Worm (Caenorhabditis elegans) whole organism, young adult: ENCODE measurements around the gene D1044.6.

ENCODE experiments used
- B0336.3 ChIP-seq: fragments of 200-800 bp; sonication (Bioruptor generic); IDR thresholded peaks from 2 replicates; pipeline ENCODE4 v1.3.6; 2022; ENCODE audit warnings: missing genetic modification characterization, missing compliant biosample characterization
- D2030.7 ChIP-seq: fragments of 200-800 bp; sonication (Bioruptor generic); IDR thresholded peaks from 2 replicates; pipeline ENCODE4 v1.3.6; 2022; ENCODE audit warnings: missing genetic modification reagents, missing genetic modification characterization, missing compliant biosample characterization
- F10E7.11 ChIP-seq: sonication (generic microtip); optimal IDR thresholded peaks from 2 replicates; lab custom pipeline; 2017; ENCODE audit warnings: mild to moderate bottlenecking, missing genetic modification characterization, moderate library complexity, missing compliant biosample characterization
- F55B11.4 ChIP-seq: sonication (generic microtip); optimal IDR thresholded peaks from 2 replicates; lab custom pipeline; 2016; ENCODE audit warnings: missing compliant biosample characterization, missing genetic modification characterization, borderline replicate concordance; ENCODE audit not compliant: insufficient read depth
- K11D2.4 ChIP-seq: fragments of 200-800 bp; sonication (Bioruptor generic); IDR thresholded peaks from 2 replicates; pipeline ENCODE4 v1.3.6; 2022; ENCODE audit warnings: missing genetic modification reagents, missing genetic modification characterization, missing compliant biosample characterization
- Y79H2A.3 ChIP-seq: fragments of 200-800 bp; sonication (Bioruptor generic); conservative IDR thresholded peaks from 2 replicates; pipeline ENCODE4 v1.3.6; 2022; ENCODE audit warnings: missing genetic modification reagents, missing genetic modification characterization, missing compliant biosample characterization
- aptf-3 ChIP-seq: fragments of 200-800 bp; sonication (Bioruptor generic); IDR thresholded peaks from 2 replicates; pipeline ENCODE4 v1.3.6; 2022; ENCODE audit warnings: missing genetic modification characterization, missing compliant biosample characterization
- atf-7 ChIP-seq: sonication (generic microtip); optimal IDR thresholded peaks from 2 replicates; lab custom pipeline; 2017; ENCODE audit warnings: mild to moderate bottlenecking, missing genetic modification characterization, missing compliant biosample characterization
- attf-5 ChIP-seq: fragments of 200-800 bp; sonication (Bioruptor generic); optimal IDR thresholded peaks from 2 replicates; lab custom pipeline; 2018; ENCODE audit warnings: mild to moderate bottlenecking, missing genetic modification characterization, missing compliant biosample characterization
- cebp-1 ChIP-seq, 2 experiments: fragments of 200-800 bp in 1 of 2; sonication (Bioruptor generic) in 1 of 2; sonication (generic microtip) in 1 of 2; IDR thresholded peaks in 1 of 2; optimal IDR thresholded peaks in 1 of 2; 2 replicates each; pipeline versions ENCODE4 v1.3.6 to Lab custom; 2017 to 2022; ENCODE audit warnings: missing compliant biosample characterization in 2 of 2, missing genetic modification characterization in 2 of 2, mild to moderate bottlenecking in 1 of 2, missing genetic modification reagents in 1 of 2, moderate library complexity in 1 of 2
- ceh-58 ChIP-seq: fragments of 200-800 bp; sonication (Bioruptor generic); IDR thresholded peaks from 2 replicates; pipeline ENCODE4 v1.3.6; 2022; ENCODE audit warnings: missing genetic modification characterization, missing compliant biosample characterization
- ceh-79 ChIP-seq: sonication (generic microtip); optimal IDR thresholded peaks from 2 replicates; lab custom pipeline; 2017; ENCODE audit warnings: mild to moderate bottlenecking, missing genetic modification characterization, missing compliant biosample characterization
- ceh-91 ChIP-seq: fragments of 200-800 bp; sonication (Bioruptor generic); IDR thresholded peaks from 2 replicates; pipeline ENCODE4 v1.3.6; 2022; ENCODE audit warnings: missing genetic modification reagents, missing genetic modification characterization, missing compliant biosample characterization
- chd-7 ChIP-seq: sonication (generic microtip); optimal IDR thresholded peaks from 2 replicates; lab custom pipeline; 2016; ENCODE audit warnings: mild to moderate bottlenecking, missing genetic modification characterization, moderate library complexity, missing compliant biosample characterization
- die-1 ChIP-seq: sonication (generic microtip); optimal IDR thresholded peaks from 2 replicates; lab custom pipeline; 2016; ENCODE audit warnings: missing genotype, mild to moderate bottlenecking, missing genetic modification characterization, missing compliant biosample characterization
- dox-1 ChIP-seq: fragments of 200-800 bp; sonication (Bioruptor generic); IDR thresholded peaks from 2 replicates; pipeline ENCODE4 v1.3.6; 2022; ENCODE audit warnings: missing genetic modification reagents, missing genetic modification characterization, missing compliant biosample characterization
- efl-1 ChIP-seq: fragments of 150-350 bp; optimal IDR thresholded peaks from 2 replicates; lab custom pipeline; 2014; ENCODE audit warnings: missing biosample characterization, missing genetic modification reagents, missing genetic modification characterization
- egl-44 ChIP-seq: fragments of 200-800 bp; sonication (Bioruptor generic); IDR thresholded peaks from 2 replicates; pipeline ENCODE4 v1.3.6; 2022; ENCODE audit warnings: missing genetic modification reagents, missing genetic modification characterization, missing compliant biosample characterization
- ets-4 ChIP-seq: fragments of 200-800 bp; sonication (Bioruptor generic); optimal IDR thresholded peaks from 2 replicates; lab custom pipeline; 2018; ENCODE audit warnings: mild to moderate bottlenecking, missing genetic modification characterization, missing compliant biosample characterization
- him-1 ChIP-seq: sonication (generic microtip); optimal IDR thresholded peaks from 2 replicates; lab custom pipeline; 2016; ENCODE audit warnings: missing genotype, missing genetic modification reagents, missing genetic modification characterization, missing compliant biosample characterization
- hmg-20 ChIP-seq: fragments of 200-800 bp; sonication (Bioruptor generic); IDR thresholded peaks from 2 replicates; pipeline ENCODE4 v1.3.6; 2022; ENCODE audit warnings: missing genetic modification reagents, missing genetic modification characterization, missing compliant biosample characterization
- hrde-1 ChIP-seq: sonication (generic microtip); optimal IDR thresholded peaks from 2 replicates; lab custom pipeline; 2016; ENCODE audit warnings: missing genetic modification characterization, mild to moderate bottlenecking, missing compliant biosample characterization, moderate library complexity, missing genotype, missing genetic modification reagents, borderline replicate concordance
- hsf-1 ChIP-seq: fragments of 200-800 bp; sonication (Bioruptor generic); IDR thresholded peaks from 2 replicates; pipeline ENCODE4 v1.3.6; 2022; ENCODE audit warnings: missing genetic modification reagents, missing genetic modification characterization, missing compliant biosample characterization
- let-526 ChIP-seq: fragments of 200-800 bp; sonication (Bioruptor generic); IDR thresholded peaks from 2 replicates; pipeline ENCODE4 v1.3.6; 2022; ENCODE audit warnings: missing genetic modification reagents, missing genetic modification characterization, missing compliant biosample characterization
- lin-35 ChIP-seq, 3 experiments: fragments of 150-350 bp in 2 of 3; sonication (generic microtip) in 1 of 3; optimal IDR thresholded peaks; 2 replicates each; lab custom pipeline; 2014 to 2018; ENCODE audit warnings: missing biosample characterization in 3 of 3, missing genetic modification characterization in 3 of 3, missing genetic modification reagents in 3 of 3
- lin-54 ChIP-seq: fragments of 200-800 bp; sonication (Bioruptor generic); optimal IDR thresholded peaks from 2 replicates; lab custom pipeline; 2018; ENCODE audit warnings: mild to moderate bottlenecking, missing genetic modification characterization, missing compliant biosample characterization
- lir-1 ChIP-seq: fragments of 200-800 bp; sonication (Bioruptor generic); conservative IDR thresholded peaks from 2 replicates; pipeline ENCODE4 v1.3.6; 2022; ENCODE audit warnings: missing genetic modification reagents, missing genetic modification characterization, missing compliant biosample characterization
- lsy-27 ChIP-seq: sonication (generic microtip); optimal IDR thresholded peaks from 2 replicates; lab custom pipeline; 2017; ENCODE audit warnings: missing genetic modification characterization, mild to moderate bottlenecking, missing compliant biosample characterization, antibody characterized with exemption, missing genotype, borderline replicate concordance; ENCODE audit not compliant: insufficient read depth
- madf-8 ChIP-seq: fragments of 200-800 bp; sonication (Bioruptor generic); conservative IDR thresholded peaks from 2 replicates; pipeline ENCODE4 v1.3.6; 2022; ENCODE audit warnings: missing genetic modification reagents, missing genetic modification characterization, missing compliant biosample characterization
- mxl-1 ChIP-seq: sonication (generic microtip); optimal IDR thresholded peaks from 2 replicates; lab custom pipeline; 2016; ENCODE audit warnings: missing genetic modification characterization, missing compliant biosample characterization
- nfyb-1 ChIP-seq: fragments of 200-800 bp; sonication (Bioruptor generic); IDR thresholded peaks from 2 replicates; pipeline ENCODE4 v1.3.6; 2022; ENCODE audit warnings: missing genetic modification reagents, missing genetic modification characterization, missing compliant biosample characterization
- nhr-120 ChIP-seq: fragments of 200-800 bp; sonication (Bioruptor generic); IDR thresholded peaks from 2 replicates; pipeline ENCODE4 v1.3.6; 2022; ENCODE audit warnings: missing genetic modification characterization, missing compliant biosample characterization
- nhr-179 ChIP-seq: sonication (generic microtip); optimal IDR thresholded peaks from 2 replicates; lab custom pipeline; 2016; ENCODE audit warnings: mild to moderate bottlenecking, missing genetic modification characterization, missing compliant biosample characterization
- nhr-90 ChIP-seq: sonication (generic microtip); optimal IDR thresholded peaks from 2 replicates; lab custom pipeline; 2016; ENCODE audit warnings: missing genotype, mild to moderate bottlenecking, missing genetic modification characterization, missing compliant biosample characterization
- pbrm-1 ChIP-seq: fragments of 200-800 bp; sonication (Bioruptor generic); IDR thresholded peaks from 2 replicates; pipeline ENCODE4 v1.3.6; 2022; ENCODE audit warnings: missing genetic modification reagents, missing genetic modification characterization, missing compliant biosample characterization
- repo-1 ChIP-seq: sonication (generic microtip); optimal IDR thresholded peaks from 2 replicates; lab custom pipeline; 2017; ENCODE audit warnings: mild to moderate bottlenecking, missing genetic modification characterization, missing compliant biosample characterization
- rpc-1 ChIP-seq, 2 experiments: fragments of 150-350 bp in 1 of 2; sonication (generic microtip) in 1 of 2; optimal IDR thresholded peaks; 2 replicates each; lab custom pipeline; 2014 to 2018; ENCODE audit warnings: missing biosample characterization in 1 of 2, missing genetic modification characterization in 1 of 2, missing genetic modification reagents in 1 of 2, missing genotype in 1 of 2
- sdz-38 ChIP-seq: sonication (generic microtip); optimal IDR thresholded peaks from 2 replicates; lab custom pipeline; 2016; ENCODE audit warnings: missing genotype, missing genetic modification characterization, missing compliant biosample characterization
- snpc-1.1 ChIP-seq: sonication (generic microtip); optimal IDR thresholded peaks from 2 replicates; lab custom pipeline; 2017; ENCODE audit warnings: missing genetic modification characterization, mild to moderate bottlenecking, missing compliant biosample characterization, antibody characterized with exemption, moderate library complexity, missing genotype, missing genetic modification reagents; ENCODE audit not compliant: insufficient read depth
- somi-1 ChIP-seq: fragments of 200-800 bp; sonication (Bioruptor generic); optimal IDR thresholded peaks from 2 replicates; lab custom pipeline; 2018; ENCODE audit warnings: mild to moderate bottlenecking, missing genetic modification characterization, missing compliant biosample characterization
- tbp1 ChIP-seq: fragments of 200-800 bp; sonication (Bioruptor generic); optimal IDR thresholded peaks from 2 replicates; lab custom pipeline; 2018; ENCODE audit warnings: mild to moderate bottlenecking, missing genetic modification characterization, missing compliant biosample characterization
- tbx-9 ChIP-seq: sonication (generic microtip); optimal IDR thresholded peaks from 2 replicates; lab custom pipeline; 2016; ENCODE audit warnings: borderline replicate concordance, missing genetic modification characterization, inconsistent platforms, missing compliant biosample characterization
- unc-130 ChIP-seq: sonication (generic microtip); optimal IDR thresholded peaks from 2 replicates; lab custom pipeline; 2016; ENCODE audit warnings: missing genetic modification reagents, missing genetic modification characterization, missing compliant biosample characterization
- unc-62 ChIP-seq: fragments of 150-350 bp; optimal IDR thresholded peaks from 2 replicates; lab custom pipeline; 2014; ENCODE audit warnings: missing biosample characterization, missing genetic modification reagents, missing genetic modification characterization
- ztf-26 ChIP-seq: sonication (generic microtip); optimal IDR thresholded peaks from 2 replicates; lab custom pipeline; 2017; ENCODE audit warnings: missing genetic modification characterization, missing compliant biosample characterization

The D1044.6 gene

DNA sequence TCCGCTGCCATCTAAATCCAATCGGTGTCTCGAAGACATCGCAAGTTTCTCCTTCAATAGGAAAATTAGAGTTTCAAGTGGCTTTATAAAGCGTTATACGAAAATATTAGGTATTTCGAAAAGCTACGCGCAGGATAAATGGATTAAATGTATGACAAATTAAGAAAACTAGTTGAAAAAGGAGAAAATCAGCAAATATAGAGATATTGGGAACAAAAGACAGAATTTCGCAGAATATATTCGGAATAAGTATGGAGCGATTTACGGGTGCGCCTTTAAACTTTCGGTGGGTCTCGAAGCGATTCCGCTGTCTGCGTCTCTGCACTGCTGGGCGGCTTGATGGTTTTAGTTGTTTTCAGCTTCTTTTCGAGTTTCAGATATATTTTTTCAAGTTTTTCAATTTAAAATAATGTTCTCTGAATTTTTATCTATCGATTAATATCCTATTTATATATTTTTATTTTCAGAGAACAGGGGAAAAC, 48.7 kb upstream of the D1044.6 start, which contains the start of the genes ddx-15 and ucr-1 (continued):
- TF ChIP-seq pbrm-1 = peak; percentile 59; the same call in 1 of the 2 replicates
- TF ChIP-seq ets-4 (GFP tag; lab: Kevin White, UChicago) = no peak
- peak; percentile 64 for TF ChIP-seq lin-54
- no peak for TF ChIP-seq hmg-20 (GFP tag; lab: Robert Waterston, UW)
- TF ChIP-seq tbp1 = peak; percentile 40
- no peak for TF ChIP-seq hrde-1 (tag; lab: Kevin White, UChicago)
- no peak for TF ChIP-seq nhr-120 (GFP tag; lab: Robert Waterston, UW)
- TF ChIP-seq mxl-1 (tag; lab: Kevin White, UChicago) = no peak
- peak; percentile 63 for TF ChIP-seq attf-5 (GFP tag; lab: Kevin White, UChicago)
- TF ChIP-seq madf-8 (GFP tag; lab: Robert Waterston, UW) = peak; percentile 31; the same call in 1 of the 2 replicates
- TF ChIP-seq lir-1 (GFP tag; lab: Robert Waterston, UW) = no peak
- no peak for TF ChIP-seq rpc-1 (optimal IDR thresholded peaks at IDR 0.05; lab: Kevin White, UChicago)
- no peak for TF ChIP-seq rpc-1 (tag; optimal IDR thresholded peaks at IDR 0.05; lab: Kevin White, UChicago)
- no peak for TF ChIP-seq ceh-79
- TF ChIP-seq sdz-38 = no peak
- TF ChIP-seq dox-1 (GFP tag; lab: Robert Waterston, UW) = peak; percentile 66
- no peak for TF ChIP-seq F10E7.11 (tag; lab: Kevin White, UChicago)
- peak; percentile 62 for TF ChIP-seq D2030.7 (GFP tag; lab: Robert Waterston, UW)

DNA sequence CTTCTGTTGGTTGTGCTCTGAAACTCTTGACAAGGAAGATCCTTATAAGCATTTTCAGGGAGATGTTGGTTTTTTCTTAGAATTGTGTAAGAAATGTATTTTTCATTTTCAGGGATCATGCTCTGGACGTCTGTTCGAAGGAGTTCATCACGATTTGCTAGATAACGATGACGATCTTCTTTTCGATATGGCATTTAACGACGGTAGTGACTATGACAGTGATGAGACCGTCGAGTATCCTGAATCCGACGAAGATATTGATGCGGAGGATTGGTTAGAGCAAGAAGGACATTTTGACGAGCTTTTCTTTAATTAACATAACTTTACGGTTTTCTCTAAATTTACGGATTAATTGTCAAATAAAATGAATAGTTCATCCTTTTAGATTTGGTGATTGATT, 45.8 kb upstream of the D1044.6 start:
- TF ChIP-seq lin-35 (GFP tag; optimal IDR thresholded peaks at IDR 0.05; lab: Kevin White, UChicago) (peak in 1 of 3 experiments; percentile 26), Y79H2A.3 (GFP tag; lab: Robert Waterston, UW) (0 out of 2 replicates have a peak, but pooled peaks have one; percentile 59), tbx-9 (tag; lab: Kevin White, UChicago) (no peak), atf-7 (tag; lab: Kevin White, UChicago) (no peak), unc-130 (GFP tag; lab: Kevin White, UChicago) (no peak), unc-62 (GFP tag; lab: Kevin White, UChicago) (no peak), egl-44 (no peak), chd-7 (no peak), nhr-90 (tag; lab: Kevin White, UChicago) (no peak), die-1 (tag; lab: Kevin White, UChicago) (peak; percentile 8), nhr-179 (no peak), lin-54 (peak; percentile 40), F55B11.4 (tag; lab: Kevin White, UChicago) (no peak), aptf-3 (GFP tag; lab: Robert Waterston, UW) (no peak), repo-1 (tag; lab: Kevin White, UChicago) (peak; percentile 74), nfyb-1 (GFP tag; lab: Robert Waterston, UW) (peak; percentile 48; the same call in 1 of the 2 replicates), him-1 (tag; lab: Kevin White, UChicago) (peak; percentile 30), hrde-1 (tag; lab: Kevin White, UChicago) (peak; percentile 59), B0336.3 (GFP tag; lab: Robert Waterston, UW) (peak; percentile 68), ceh-79 (no peak), ceh-91 (no peak), rpc-1 (optimal IDR thresholded peaks at IDR 0.05; lab: Kevin White, UChicago) (no peak), rpc-1 (tag; optimal IDR thresholded peaks at IDR 0.05; lab: Kevin White, UChicago) (no peak), ztf-26 (tag; lab: Kevin White, UChicago) (no peak), efl-1 (GFP tag; lab: Kevin White, UChicago) (no peak), hsf-1 (peak; percentile 46; the same call in 1 of the 2 replicates), ceh-58 (0 out of 2 replicates have a peak, but pooled peaks have one; percentile 50), snpc-1.1 (no peak), let-526 (GFP tag; lab: Robert Waterston, UW) (no peak), dox-1 (GFP tag; lab: Robert Waterston, UW) (no peak), lsy-27 (tag; lab: Kevin White, UChicago) (no peak), pbrm-1 (no peak), cebp-1 (GFP tag; IDR thresholded peaks at IDR 0.05; lab: Robert Waterston, UW) (no peak), cebp-1 (tag; optimal IDR thresholded peaks at IDR 0.05; lab: Kevin White, UChicago) (peak; percentile 29), madf-8 (GFP tag; lab: Robert Waterston, UW) (no peak), somi-1 (no peak), K11D2.4 (GFP tag; lab: Robert Waterston, UW) (no peak)
